Worm (Caenorhabditis elegans) whole organism, L1 larva: ENCODE results near the gene sra-1.

Experiments
- aha-1 ChIP-seq: fragments of 150-350 bp; optimal IDR thresholded peaks from 2 replicates; lab custom pipeline; 2014; ENCODE audit warnings: missing biosample characterization, missing genetic modification characterization
- aly-2 ChIP-seq: fragments of 150-350 bp; optimal IDR thresholded peaks from 2 replicates; lab custom pipeline; 2014; ENCODE audit warnings: missing biosample characterization, missing genetic modification characterization
- ama-1 ChIP-seq: fragments of 150-350 bp; optimal IDR thresholded peaks from 2 replicates; lab custom pipeline; 2014
- ceh-63 ChIP-seq: fragments of 200-800 bp; sonication (Bioruptor generic); optimal IDR thresholded peaks from 2 replicates; lab custom pipeline; 2018; ENCODE audit warnings: mild to moderate bottlenecking, missing genetic modification characterization, missing compliant biosample characterization
- ceh-8 ChIP-seq: fragments of 200-800 bp; sonication (Bioruptor generic); optimal IDR thresholded peaks from 2 replicates; lab custom pipeline; 2018; ENCODE audit warnings: mild to moderate bottlenecking, missing genetic modification characterization, moderate library complexity, missing compliant biosample characterization
- ceh-82 ChIP-seq, 3 experiments: fragments of 150-350 bp in 1 of 3; sonication (generic microtip) in 2 of 3; optimal IDR thresholded peaks; 2 replicates each; lab custom pipeline; 2014 to 2017; ENCODE audit warnings: missing biosample characterization in 3 of 3, missing genetic modification characterization in 3 of 3
- ceh-88 ChIP-seq: fragments of 200-800 bp; sonication (Bioruptor generic); IDR thresholded peaks from 2 replicates; pipeline ENCODE4 v1.3.6; 2022; ENCODE audit warnings: missing genetic modification characterization, missing compliant biosample characterization
- dsc-1 ChIP-seq: sonication (generic microtip); optimal IDR thresholded peaks from 2 replicates; lab custom pipeline; 2016; ENCODE audit warnings: mild to moderate bottlenecking, missing genetic modification characterization, missing compliant biosample characterization
- egl-13 ChIP-seq: sonication (generic microtip); optimal IDR thresholded peaks from 2 replicates; lab custom pipeline; 2016; ENCODE audit warnings: missing genotype, missing genetic modification reagents, missing genetic modification characterization, missing compliant biosample characterization
- elt-2 ChIP-seq: sonication (generic microtip); optimal IDR thresholded peaks from 2 replicates; lab custom pipeline; 2016; ENCODE audit warnings: missing genetic modification characterization, mild to moderate bottlenecking, inconsistent platforms, missing compliant biosample characterization, missing genetic modification reagents
- ets-5 ChIP-seq: fragments of 200-800 bp; sonication (Bioruptor generic); IDR thresholded peaks from 2 replicates; pipeline ENCODE4 v1.3.6; 2022; ENCODE audit warnings: missing genetic modification characterization, missing compliant biosample characterization
- fkh-10 ChIP-seq: sonication (generic microtip); optimal IDR thresholded peaks from 2 replicates; lab custom pipeline; 2017; ENCODE audit warnings: missing biosample characterization, missing genetic modification reagents, missing genetic modification characterization
- fkh-8 ChIP-seq: sonication (generic microtip); optimal IDR thresholded peaks from 2 replicates; lab custom pipeline; 2016; ENCODE audit warnings: mild to moderate bottlenecking, missing genetic modification characterization, missing compliant biosample characterization
- grh-1 ChIP-seq: fragments of 200-800 bp; sonication (Bioruptor generic); IDR thresholded peaks from 2 replicates; pipeline ENCODE4 v1.3.6; 2022; ENCODE audit warnings: missing genetic modification reagents, missing genetic modification characterization, missing compliant biosample characterization
- hlh-17 ChIP-seq: fragments of 200-800 bp; sonication (Bioruptor generic); optimal IDR thresholded peaks from 2 replicates; lab custom pipeline; 2018; ENCODE audit warnings: missing genetic modification characterization, mild to moderate bottlenecking, missing compliant biosample characterization, moderate library complexity, borderline replicate concordance
- hpl-2 ChIP-seq: fragments of 150-350 bp; optimal IDR thresholded peaks from 2 replicates; lab custom pipeline; 2014; ENCODE audit warnings: missing biosample characterization, missing genetic modification reagents, missing genetic modification characterization
- irx-1 ChIP-seq: sonication (generic microtip); optimal IDR thresholded peaks from 2 replicates; lab custom pipeline; 2016; ENCODE audit warnings: missing genetic modification characterization, missing compliant biosample characterization
- isw-1 ChIP-seq: fragments of 200-800 bp; sonication (Bioruptor generic); IDR thresholded peaks from 2 replicates; pipeline ENCODE4 v1.3.6; 2022; ENCODE audit warnings: missing genetic modification characterization, missing compliant biosample characterization
- lin-13 ChIP-seq: fragments of 150-350 bp; optimal IDR thresholded peaks from 2 replicates; lab custom pipeline; 2014; ENCODE audit warnings: missing biosample characterization, missing genetic modification reagents, missing genetic modification characterization
- lin-14 ChIP-seq: fragments of 200-800 bp; sonication (Bioruptor generic); optimal IDR thresholded peaks from 2 replicates; lab custom pipeline; 2018; ENCODE audit warnings: mild to moderate bottlenecking, missing genetic modification characterization, moderate library complexity, missing compliant biosample characterization
- lin-15B ChIP-seq: fragments of 150-350 bp; sonication (generic microtip); optimal IDR thresholded peaks from 3 replicates; lab custom pipeline; 2014; ENCODE audit warnings: missing biosample characterization, missing genetic modification characterization
- lin-35 ChIP-seq, 2 experiments: fragments of 150-350 bp; optimal IDR thresholded peaks; 2 replicates each; lab custom pipeline; 2014; ENCODE audit warnings: missing biosample characterization in 2 of 2, missing genetic modification characterization in 2 of 2, missing genetic modification reagents in 2 of 2
- lin-39 ChIP-seq: fragments of 150-350 bp; optimal IDR thresholded peaks from 2 replicates; lab custom pipeline; 2014; ENCODE audit warnings: missing biosample characterization, missing genetic modification reagents, missing genetic modification characterization
- lir-3 ChIP-seq: sonication (generic microtip); optimal IDR thresholded peaks from 2 replicates; lab custom pipeline; 2016; ENCODE audit warnings: mild to moderate bottlenecking, missing genetic modification characterization, moderate library complexity, missing compliant biosample characterization; ENCODE audit not compliant: poor library complexity
- lsy-2 ChIP-seq, 2 experiments: fragments of 150-350 bp; optimal IDR thresholded peaks; 2 replicates each; lab custom pipeline; 2014; ENCODE audit warnings: missing biosample characterization in 2 of 2, missing genetic modification characterization in 2 of 2
- nhr-237 ChIP-seq: fragments of 150-350 bp; optimal IDR thresholded peaks from 2 replicates; lab custom pipeline; 2014; ENCODE audit warnings: missing biosample characterization, missing genetic modification characterization
- nhr-47 ChIP-seq: sonication (generic microtip); optimal IDR thresholded peaks from 2 replicates; lab custom pipeline; 2016; ENCODE audit warnings: mild to moderate bottlenecking, missing genetic modification characterization, moderate library complexity, missing compliant biosample characterization
- nhr-76 ChIP-seq: sonication (generic microtip); optimal IDR thresholded peaks from 2 replicates; lab custom pipeline; 2017; ENCODE audit warnings: missing biosample characterization, missing genetic modification characterization
- nhr-84 ChIP-seq: sonication (generic microtip); optimal IDR thresholded peaks from 2 replicates; lab custom pipeline; 2017; ENCODE audit warnings: missing biosample characterization, missing genetic modification characterization
- nhr-85 ChIP-seq: sonication (generic microtip); peaks from one replicate; lab custom pipeline; 2016; ENCODE audit warnings: missing genetic modification characterization, inconsistent platforms, missing compliant biosample characterization
- nhr-90 ChIP-seq: sonication (generic microtip); optimal IDR thresholded peaks from 2 replicates; lab custom pipeline; 2016; ENCODE audit warnings: mild to moderate bottlenecking, missing genetic modification characterization, missing compliant biosample characterization; ENCODE audit not compliant: poor library complexity
- pag-3 ChIP-seq: sonication (generic microtip); optimal IDR thresholded peaks from 2 replicates; lab custom pipeline; 2017; ENCODE audit warnings: missing genetic modification characterization, mild to moderate bottlenecking, missing compliant biosample characterization, antibody characterized with exemption, borderline replicate concordance; ENCODE audit not compliant: insufficient read depth
- pax-3 ChIP-seq: fragments of 200-800 bp; sonication (Bioruptor generic); optimal IDR thresholded peaks from 2 replicates; lab custom pipeline; 2018; ENCODE audit warnings: mild to moderate bottlenecking, missing genetic modification characterization, moderate library complexity, missing compliant biosample characterization
- skn-1 ChIP-seq: fragments of 150-350 bp; optimal IDR thresholded peaks from 2 replicates; lab custom pipeline; 2014; ENCODE audit warnings: missing biosample characterization, missing genetic modification characterization
- snpc-4 ChIP-seq: fragments of 150-350 bp; optimal IDR thresholded peaks from 2 replicates; lab custom pipeline; 2014; ENCODE audit warnings: missing biosample characterization, missing genetic modification characterization
- snu-23 ChIP-seq: sonication (generic microtip); optimal IDR thresholded peaks from 2 replicates; lab custom pipeline; 2016; ENCODE audit warnings: missing genetic modification characterization, missing compliant biosample characterization
- unc-130 ChIP-seq: fragments of 150-350 bp; optimal IDR thresholded peaks from 2 replicates; lab custom pipeline; 2017; ENCODE audit warnings: missing biosample characterization, missing genetic modification characterization, inconsistent platforms
- unc-62 ChIP-seq: fragments of 150-350 bp; optimal IDR thresholded peaks from 2 replicates; lab custom pipeline; 2014; ENCODE audit warnings: missing biosample characterization, missing genetic modification reagents, missing genetic modification characterization
- unc-98 ChIP-seq: fragments of 200-800 bp; sonication (Bioruptor generic); IDR thresholded peaks from 2 replicates; pipeline ENCODE4 v1.3.6; 2022; ENCODE audit warnings: missing genetic modification characterization, missing compliant biosample characterization
- zag-1 ChIP-seq: fragments of 150-350 bp; optimal IDR thresholded peaks from 2 replicates; lab custom pipeline; 2014; ENCODE audit warnings: missing biosample characterization, missing genetic modification characterization
- ztf-4 ChIP-seq: fragments of 150-350 bp; optimal IDR thresholded peaks from 2 replicates; lab custom pipeline; 2014; ENCODE audit warnings: missing biosample characterization, missing genetic modification characterization

Gene sra-1

ce11 chrII:9532011-9532410 is 10.5 kb upstream of the sra-1 start, which contains the start of gene sra-9:
Gene sra-9, plus strand, starts transcription at chrII:9532311.
- TF ChIP-seq ceh-63 (GFP tag; lab: Kevin White, UChicago) (no peak), lin-15B (tag; lab: Kevin White, UChicago) (no peak), hlh-17 (no peak), nhr-237 (tag; lab: Kevin White, UChicago) (no peak), ceh-82 (tag; optimal IDR thresholded peaks at IDR 0.05; lab: Kevin White, UChicago) (no peak), ama-1 (no peak), dsc-1 (no peak), aha-1 (no peak), egl-13 (tag; lab: Kevin White, UChicago) (no peak), unc-98 (GFP tag; lab: Robert Waterston, UW) (no peak), fkh-10 (GFP tag; lab: Kevin White, UChicago) (no peak), lsy-2 (tag; optimal IDR thresholded peaks at IDR 0.05; lab: Kevin White, UChicago) (no peak), snpc-4 (tag; lab: Kevin White, UChicago) (no peak), nhr-90 (tag; lab: Kevin White, UChicago) (no peak), grh-1 (GFP tag; lab: Robert Waterston, UW) (no peak), unc-62 (GFP tag; lab: Kevin White, UChicago) (no peak), lin-35 (GFP tag; optimal IDR thresholded peaks at IDR 0.05; lab: Kevin White, UChicago) (no peak), nhr-76 (tag; lab: Kevin White, UChicago) (no peak)

- TF ChIP-seq isw-1 (no peak), fkh-8 (tag; lab: Kevin White, UChicago) (no peak), ets-5 (GFP tag; lab: Robert Waterston, UW) (no peak), nhr-84 (tag; lab: Kevin White, UChicago) (no peak), ama-1 (no peak), zag-1 (no peak)
- TF ChIP-seq, all 84 proteins: peak for 0
These were observed 7.0 kb upstream of the sra-1 start, which contains the start of gene sra-2 for ce11 chrII:9528480-9528879. Gene sra-2, plus strand, starts transcription at chrII:9528780.

ce11 chrII:9523539-9524224 is 2.2 kb upstream of the sra-1 start, which contains the start of gene mex-6:
Gene mex-6, plus strand, starts transcription at chrII:9524174.
- TF ChIP-seq irx-1 (tag; lab: Kevin White, UChicago) (no peak), snpc-4 (tag; lab: Kevin White, UChicago) (no peak), skn-1 (tag; lab: Kevin White, UChicago) (no peak), lin-39 (tag; lab: Kevin White, UChicago) (no peak)

- TF ChIP-seq unc-130 (tag; lab: Kevin White, UChicago) (no peak), lin-13 (GFP tag; lab: Kevin White, UChicago) (no peak), skn-1 (tag; lab: Kevin White, UChicago) (no peak), nhr-47 (tag; lab: Kevin White, UChicago) (no peak), elt-2 (tag; lab: Kevin White, UChicago) (no peak), irx-1 (tag; lab: Kevin White, UChicago) (no peak), ceh-88 (no peak), ztf-4 (tag; lab: Kevin White, UChicago) (no peak), lin-14 (GFP tag; lab: Kevin White, UChicago) (no peak), pag-3 (tag; lab: Kevin White, UChicago) (no peak), snu-23 (GFP tag; lab: Kevin White, UChicago) (no peak), aly-2 (tag; lab: Kevin White, UChicago) (no peak), hpl-2 (GFP tag; lab: Kevin White, UChicago) (no peak), nhr-85 (tag; lab: Kevin White, UChicago) (no peak), lir-3 (tag; lab: Kevin White, UChicago) (no peak), ceh-8 (GFP tag; lab: Kevin White, UChicago) (no peak), pax-3 (tag; lab: Kevin White, UChicago) (no peak)
These were observed 1.5 kb upstream of the sra-1 start, which contains the start of gene AH6.17 for ce11 chrII:9522986-9523385. Gene AH6.17, plus strand, starts transcription at chrII:9523170.
